Worm (Caenorhabditis elegans) whole organism, mixed stage, embryonic: Measurements from ENCODE around the gene B0244.10.

Experiments
- drap-1 ChIP-seq: fragments of 200-800 bp; sonication (Bioruptor generic); optimal IDR thresholded peaks from 3 replicates; lab custom pipeline; 2018; ENCODE audit warnings: mild to moderate bottlenecking, missing genetic modification characterization, missing compliant biosample characterization
- elt-3 ChIP-seq: fragments of 150-350 bp; optimal IDR thresholded peaks from 2 replicates; lab custom pipeline; 2014; ENCODE audit warnings: missing biosample characterization, missing genetic modification characterization
- nhr-28 ChIP-seq: fragments of 150-350 bp; optimal IDR thresholded peaks from 2 replicates; lab custom pipeline; 2014; ENCODE audit warnings: missing biosample characterization, missing genetic modification characterization
- snpc-4 ChIP-seq: fragments of 150-350 bp; optimal IDR thresholded peaks from 2 replicates; lab custom pipeline; 2014; ENCODE audit warnings: missing biosample characterization, missing genetic modification characterization
- sptf-1 ChIP-seq: sonication (generic microtip); optimal IDR thresholded peaks from 2 replicates; lab custom pipeline; 2017; ENCODE audit warnings: mild to moderate bottlenecking, missing genetic modification characterization, moderate library complexity, missing compliant biosample characterization
- unc-39 ChIP-seq: fragments of 150-350 bp; optimal IDR thresholded peaks from 2 replicates; lab custom pipeline; 2014; ENCODE audit warnings: missing biosample characterization, missing genetic modification characterization
- unc-62 ChIP-seq: fragments of 150-350 bp; optimal IDR thresholded peaks from 2 replicates; lab custom pipeline; 2014; ENCODE audit warnings: missing biosample characterization, missing genetic modification reagents, missing genetic modification characterization
- ztf-11 ChIP-seq: fragments of 150-350 bp; optimal IDR thresholded peaks from 2 replicates; lab custom pipeline; 2014; ENCODE audit warnings: missing biosample characterization, missing genetic modification characterization

DNA sequence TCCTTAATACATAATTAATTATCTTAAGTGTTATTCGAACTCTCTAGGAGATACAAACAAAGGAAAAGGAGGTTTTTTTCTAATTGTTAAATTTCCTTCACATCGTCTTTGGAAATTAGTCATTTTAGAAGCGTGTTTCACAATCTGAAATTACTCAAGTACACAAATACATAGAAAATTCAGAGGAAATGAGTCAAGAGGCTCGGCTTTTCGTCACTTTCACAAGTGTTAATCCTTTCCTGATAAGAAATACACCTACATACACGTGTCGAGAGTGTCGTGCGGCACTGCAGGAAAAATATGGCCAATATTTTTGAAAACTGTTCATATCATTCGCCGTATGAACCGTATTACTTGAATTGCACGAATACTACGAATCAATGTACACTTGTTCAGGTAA is 12.2 kb downstream of the B0244.10 start, which contains the start of gene B0244.4:
- TF ChIP-seq ztf-11 (tag; lab: Kevin White, UChicago) (no peak), nhr-28 (tag; lab: Kevin White, UChicago) (no peak), elt-3 (no peak), unc-62 (GFP tag; lab: Kevin White, UChicago) (no peak), sptf-1 (no peak), unc-39 (tag; lab: Kevin White, UChicago) (no peak), snpc-4 (tag; lab: Kevin White, UChicago) (no peak), drap-1 (GFP tag; lab: Kevin White, UChicago) (no peak)
